Worm (Caenorhabditis elegans): ENCODE data around the gene bath-46.

DNA sequence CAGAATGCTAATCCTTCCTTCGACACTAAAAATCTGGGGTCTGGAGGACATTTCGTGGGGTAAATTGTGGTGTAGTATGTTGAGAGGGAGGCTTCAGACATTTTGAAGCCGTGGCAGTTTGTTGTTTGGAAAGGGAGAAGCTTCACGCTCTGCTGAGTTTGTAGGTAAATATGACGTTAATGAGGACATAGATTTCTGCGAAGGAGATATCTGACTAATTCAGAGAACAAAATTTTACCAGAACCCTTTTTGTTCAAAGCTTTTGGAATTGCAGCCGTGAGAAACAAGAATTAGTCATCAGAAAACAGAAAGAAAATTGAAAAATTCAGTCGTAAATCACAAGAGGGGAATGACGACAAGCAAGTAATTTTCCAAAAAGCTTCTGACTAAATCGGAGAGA lies 42.8 kb downstream of the bath-46 start, which contains the start of gene srh-72:
- TF ChIP-seq egl-44 (GFP tag; IDR thresholded peaks at IDR 0.05) (no peak), ceh-91 (GFP tag; IDR thresholded peaks at IDR 0.05) (no peak), snpc-1.3 (tag; optimal IDR thresholded peaks at IDR 0.05; ENCODE audit: insufficient read depth) (no peak), nfya-1 (tag; optimal IDR thresholded peaks at IDR 0.05; ENCODE audit: borderline replicate concordance, insufficient read depth) (no peak), ceh-27 (GFP tag; optimal IDR thresholded peaks at IDR 0.05) (no peak), snpc-4 (GFP tag; optimal IDR thresholded peaks at IDR 0.05) (no peak), snpc-4 (tag; optimal IDR thresholded peaks at IDR 0.05) (no peak), dpff-1 (tag; optimal IDR thresholded peaks at IDR 0.05) (no peak), ztf-25 (GFP tag; IDR thresholded peaks at IDR 0.05) (no peak), dpl-1 (GFP tag; optimal IDR thresholded peaks at IDR 0.05) (no peak), F37B4.10 (GFP tag; IDR thresholded peaks at IDR 0.05) (no peak), tbx-9 (tag; optimal IDR thresholded peaks at IDR 0.05; ENCODE audit: borderline replicate concordance) (no peak), nfya-2 (GFP tag; IDR thresholded peaks at IDR 0.05) (no peak)
